Worm (Caenorhabditis elegans): ENCODE measurements around the gene irld-50.

DNA sequence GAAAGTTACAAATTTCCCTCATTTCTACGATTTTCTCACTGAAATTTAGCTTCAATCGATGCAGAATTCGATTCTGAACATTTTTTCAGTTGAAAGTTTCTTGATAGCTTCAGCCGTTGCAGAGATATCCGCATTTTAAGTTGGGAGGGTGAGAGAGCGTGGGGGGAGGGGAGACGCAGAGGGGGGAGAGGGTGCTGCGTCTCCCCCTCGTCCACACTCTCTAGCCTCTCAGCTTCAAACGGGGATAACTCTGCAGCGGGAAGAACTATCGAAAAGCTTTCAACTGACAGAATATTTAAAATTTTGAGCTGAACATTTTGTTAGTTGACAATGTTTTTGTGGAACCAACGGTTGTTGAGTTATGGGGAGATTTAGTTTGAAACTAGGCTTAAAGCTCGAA is 22.0 kb downstream of the irld-50 start:
- TF ChIP-seq ccch-3 (GFP tag; optimal IDR thresholded peaks at IDR 0.05) (no peak), B0261.1 (tag; optimal IDR thresholded peaks at IDR 0.05) (no peak), atf-7 (tag; optimal IDR thresholded peaks at IDR 0.05) (no peak), cebp-2 (GFP tag; IDR thresholded peaks at IDR 0.05) (no peak), lin-54 (GFP tag; optimal IDR thresholded peaks at IDR 0.05) (no peak), K12H6.12 (tag; optimal IDR thresholded peaks at IDR 0.05) (no peak), B0336.3 (GFP tag; IDR thresholded peaks at IDR 0.05) (no peak), ama-1 (optimal IDR thresholded peaks at IDR 0.05) (no peak), ama-1 (GFP tag; optimal IDR thresholded peaks at IDR 0.05) (no peak), unc-62 (GFP tag; optimal IDR thresholded peaks at IDR 0.05) (no peak), him-1 (tag; optimal IDR thresholded peaks at IDR 0.05) (no peak), die-1 (tag; optimal IDR thresholded peaks at IDR 0.05) (no peak)

Data from whole organism, young adult.